Worm (Caenorhabditis elegans) whole organism, young adult: ENCODE measurements around the gene lys-6.

Experiments used
- B0336.3 ChIP-seq: fragments of 200-800 bp; sonication (Bioruptor generic); IDR thresholded peaks from 2 replicates; pipeline ENCODE4 v1.3.6; 2022; ENCODE audit warnings: missing genetic modification characterization, missing compliant biosample characterization
- D2030.7 ChIP-seq: fragments of 200-800 bp; sonication (Bioruptor generic); IDR thresholded peaks from 2 replicates; pipeline ENCODE4 v1.3.6; 2022; ENCODE audit warnings: missing genetic modification reagents, missing genetic modification characterization, missing compliant biosample characterization
- F22D6.2 ChIP-seq: sonication (generic microtip); optimal IDR thresholded peaks from 2 replicates; lab custom pipeline; 2016; ENCODE audit warnings: mild to moderate bottlenecking, missing genetic modification characterization, missing compliant biosample characterization
- F33H1.4 ChIP-seq: fragments of 200-800 bp; sonication (Bioruptor generic); IDR thresholded peaks from 2 replicates; pipeline ENCODE4 v1.3.6; 2022; ENCODE audit warnings: missing genetic modification reagents, missing genetic modification characterization, missing compliant biosample characterization
- F39B2.1 ChIP-seq: fragments of 200-800 bp; sonication (Bioruptor generic); IDR thresholded peaks from 2 replicates; pipeline ENCODE4 v1.3.6; 2022; ENCODE audit warnings: missing genetic modification reagents, missing genetic modification characterization, missing compliant biosample characterization
- F52B5.7 ChIP-seq: sonication (generic microtip); optimal IDR thresholded peaks from 2 replicates; lab custom pipeline; 2016; ENCODE audit warnings: mild to moderate bottlenecking, missing genetic modification characterization, missing compliant biosample characterization
- F55B11.4 ChIP-seq: sonication (generic microtip); optimal IDR thresholded peaks from 2 replicates; lab custom pipeline; 2016; ENCODE audit warnings: missing compliant biosample characterization, missing genetic modification characterization, borderline replicate concordance; ENCODE audit not compliant: insufficient read depth
- F57A8.1 ChIP-seq: fragments of 200-800 bp; sonication (Bioruptor generic); optimal IDR thresholded peaks from 2 replicates; lab custom pipeline; 2018; ENCODE audit warnings: mild to moderate bottlenecking, missing genetic modification characterization, moderate library complexity, missing compliant biosample characterization
- F57C9.4 ChIP-seq: sonication (generic microtip); optimal IDR thresholded peaks from 2 replicates; lab custom pipeline; 2017; ENCODE audit warnings: mild to moderate bottlenecking, missing genetic modification characterization, missing compliant biosample characterization
- K11D2.4 ChIP-seq: fragments of 200-800 bp; sonication (Bioruptor generic); IDR thresholded peaks from 2 replicates; pipeline ENCODE4 v1.3.6; 2022; ENCODE audit warnings: missing genetic modification reagents, missing genetic modification characterization, missing compliant biosample characterization
- T26A5.8 ChIP-seq: sonication (generic microtip); optimal IDR thresholded peaks from 2 replicates; lab custom pipeline; 2016; ENCODE audit warnings: missing genetic modification characterization, missing compliant biosample characterization
- Y53F4B.3 ChIP-seq: fragments of 200-800 bp; sonication (Bioruptor generic); IDR thresholded peaks from 2 replicates; pipeline ENCODE4 v1.3.6; 2022; ENCODE audit warnings: missing genetic modification reagents, missing genetic modification characterization, missing compliant biosample characterization
- Y56A3A.18 ChIP-seq: fragments of 200-800 bp; sonication (Bioruptor generic); IDR thresholded peaks from 2 replicates; pipeline ENCODE4 v1.3.6; 2022; ENCODE audit warnings: missing genetic modification reagents, missing genetic modification characterization, missing compliant biosample characterization
- Y79H2A.3 ChIP-seq: fragments of 200-800 bp; sonication (Bioruptor generic); conservative IDR thresholded peaks from 2 replicates; pipeline ENCODE4 v1.3.6; 2022; ENCODE audit warnings: missing genetic modification reagents, missing genetic modification characterization, missing compliant biosample characterization
- ZK185.1 ChIP-seq: sonication (generic microtip); optimal IDR thresholded peaks from 2 replicates; lab custom pipeline; 2016; ENCODE audit warnings: mild to moderate bottlenecking, missing genetic modification characterization, missing compliant biosample characterization; ENCODE audit not compliant: poor library complexity, severe bottlenecking
- ama-1 ChIP-seq, 3 experiments: fragments of 150-350 bp in 1 of 3; sonication (generic microtip) in 2 of 3; optimal IDR thresholded peaks; 2 replicates each; lab custom pipeline; 2014 to 2018; ENCODE audit warnings: missing biosample characterization in 2 of 3, missing genetic modification characterization in 2 of 3, missing genetic modification reagents in 2 of 3
- atf-7 ChIP-seq: sonication (generic microtip); optimal IDR thresholded peaks from 2 replicates; lab custom pipeline; 2017; ENCODE audit warnings: mild to moderate bottlenecking, missing genetic modification characterization, missing compliant biosample characterization
- attf-3 ChIP-seq: fragments of 200-800 bp; sonication (Bioruptor generic); conservative IDR thresholded peaks from 2 replicates; pipeline ENCODE4 v1.3.6; 2022; ENCODE audit warnings: missing genetic modification reagents, missing genetic modification characterization, missing compliant biosample characterization
- attf-6 ChIP-seq: fragments of 200-800 bp; sonication (Bioruptor generic); IDR thresholded peaks from 2 replicates; pipeline ENCODE4 v1.3.6; 2022; ENCODE audit warnings: missing genetic modification reagents, missing genetic modification characterization, missing compliant biosample characterization
- cebp-1 ChIP-seq, 2 experiments: fragments of 200-800 bp in 1 of 2; sonication (Bioruptor generic) in 1 of 2; sonication (generic microtip) in 1 of 2; IDR thresholded peaks in 1 of 2; optimal IDR thresholded peaks in 1 of 2; 2 replicates each; pipeline versions ENCODE4 v1.3.6 to Lab custom; 2017 to 2022; ENCODE audit warnings: missing compliant biosample characterization in 2 of 2, missing genetic modification characterization in 2 of 2, mild to moderate bottlenecking in 1 of 2, missing genetic modification reagents in 1 of 2, moderate library complexity in 1 of 2
- ceh-100 ChIP-seq: fragments of 200-800 bp; sonication (Bioruptor generic); IDR thresholded peaks from 2 replicates; pipeline ENCODE4 v1.3.6; 2022; ENCODE audit warnings: missing genetic modification reagents, missing genetic modification characterization, missing compliant biosample characterization
- ceh-40 ChIP-seq: fragments of 200-800 bp; sonication (Bioruptor generic); IDR thresholded peaks from 2 replicates; pipeline ENCODE4 v1.3.6; 2022; ENCODE audit warnings: missing genetic modification characterization, missing compliant biosample characterization
- die-1 ChIP-seq: sonication (generic microtip); optimal IDR thresholded peaks from 2 replicates; lab custom pipeline; 2016; ENCODE audit warnings: missing genotype, mild to moderate bottlenecking, missing genetic modification characterization, missing compliant biosample characterization
- egrh-3 ChIP-seq: fragments of 200-800 bp; sonication (Bioruptor generic); IDR thresholded peaks from 2 replicates; pipeline ENCODE4 v1.3.6; 2022; ENCODE audit warnings: missing genetic modification reagents, missing genetic modification characterization, missing compliant biosample characterization
- gei-17 ChIP-seq: fragments of 200-800 bp; sonication (Bioruptor generic); optimal IDR thresholded peaks from 2 replicates; lab custom pipeline; 2018; ENCODE audit warnings: mild to moderate bottlenecking, missing genetic modification characterization, missing compliant biosample characterization
- hlh-26 ChIP-seq: fragments of 200-800 bp; sonication (Bioruptor generic); conservative IDR thresholded peaks from 2 replicates; pipeline ENCODE4 v1.3.6; 2022; ENCODE audit warnings: missing genetic modification reagents, missing genetic modification characterization, missing compliant biosample characterization
- hmg-1.2 ChIP-seq: fragments of 200-800 bp; sonication (Bioruptor generic); IDR thresholded peaks from 2 replicates; pipeline ENCODE4 v1.3.6; 2022; ENCODE audit warnings: missing genetic modification reagents, missing genetic modification characterization, missing compliant biosample characterization
- hrde-1 ChIP-seq: sonication (generic microtip); optimal IDR thresholded peaks from 2 replicates; lab custom pipeline; 2016; ENCODE audit warnings: missing genetic modification characterization, mild to moderate bottlenecking, missing compliant biosample characterization, moderate library complexity, missing genotype, missing genetic modification reagents, borderline replicate concordance
- hsf-1 ChIP-seq: fragments of 200-800 bp; sonication (Bioruptor generic); IDR thresholded peaks from 2 replicates; pipeline ENCODE4 v1.3.6; 2022; ENCODE audit warnings: missing genetic modification reagents, missing genetic modification characterization, missing compliant biosample characterization
- lin-26 ChIP-seq: fragments of 200-800 bp; sonication (Bioruptor generic); IDR thresholded peaks from 2 replicates; pipeline ENCODE4 v1.3.6; 2022; ENCODE audit warnings: missing genetic modification reagents, missing genetic modification characterization, missing compliant biosample characterization
- lin-40 ChIP-seq: sonication (generic microtip); optimal IDR thresholded peaks from 2 replicates; lab custom pipeline; 2016; ENCODE audit warnings: missing genetic modification characterization, mild to moderate bottlenecking, missing compliant biosample characterization, missing genotype, missing genetic modification reagents
- lin-54 ChIP-seq: fragments of 200-800 bp; sonication (Bioruptor generic); optimal IDR thresholded peaks from 2 replicates; lab custom pipeline; 2018; ENCODE audit warnings: mild to moderate bottlenecking, missing genetic modification characterization, missing compliant biosample characterization
- madf-8 ChIP-seq: fragments of 200-800 bp; sonication (Bioruptor generic); conservative IDR thresholded peaks from 2 replicates; pipeline ENCODE4 v1.3.6; 2022; ENCODE audit warnings: missing genetic modification reagents, missing genetic modification characterization, missing compliant biosample characterization
- mel-28 ChIP-seq: sonication (generic microtip); optimal IDR thresholded peaks from 2 replicates; lab custom pipeline; 2016; ENCODE audit warnings: borderline replicate concordance, mild to moderate bottlenecking, missing genetic modification characterization, missing compliant biosample characterization
- nhr-27 ChIP-seq: fragments of 200-800 bp; sonication (Bioruptor generic); optimal IDR thresholded peaks from 2 replicates; lab custom pipeline; 2018; ENCODE audit warnings: mild to moderate bottlenecking, missing genetic modification characterization, moderate library complexity, missing compliant biosample characterization
- rcor-1 ChIP-seq: fragments of 200-800 bp; sonication (Bioruptor generic); IDR thresholded peaks from 2 replicates; pipeline ENCODE4 v1.3.6; 2022; ENCODE audit warnings: missing genetic modification reagents, missing genetic modification characterization, missing compliant biosample characterization
- repo-1 ChIP-seq: sonication (generic microtip); optimal IDR thresholded peaks from 2 replicates; lab custom pipeline; 2017; ENCODE audit warnings: mild to moderate bottlenecking, missing genetic modification characterization, missing compliant biosample characterization
- rpc-1 ChIP-seq, 2 experiments: fragments of 150-350 bp in 1 of 2; sonication (generic microtip) in 1 of 2; optimal IDR thresholded peaks; 2 replicates each; lab custom pipeline; 2014 to 2018; ENCODE audit warnings: missing biosample characterization in 1 of 2, missing genetic modification characterization in 1 of 2, missing genetic modification reagents in 1 of 2, missing genotype in 1 of 2
- sea-2 ChIP-seq: fragments of 200-800 bp; sonication (Bioruptor generic); IDR thresholded peaks from 2 replicates; pipeline ENCODE4 v1.3.6; 2022; ENCODE audit warnings: missing genetic modification characterization, missing compliant biosample characterization
- tbx-9 ChIP-seq: sonication (generic microtip); optimal IDR thresholded peaks from 2 replicates; lab custom pipeline; 2016; ENCODE audit warnings: borderline replicate concordance, missing genetic modification characterization, inconsistent platforms, missing compliant biosample characterization
- tlf-1 ChIP-seq: fragments of 200-800 bp; sonication (Bioruptor generic); optimal IDR thresholded peaks from 2 replicates; lab custom pipeline; 2018; ENCODE audit warnings: mild to moderate bottlenecking, missing genetic modification characterization, missing compliant biosample characterization
- unc-130 ChIP-seq: sonication (generic microtip); optimal IDR thresholded peaks from 2 replicates; lab custom pipeline; 2016; ENCODE audit warnings: missing genetic modification reagents, missing genetic modification characterization, missing compliant biosample characterization
- unc-62 ChIP-seq: fragments of 150-350 bp; optimal IDR thresholded peaks from 2 replicates; lab custom pipeline; 2014; ENCODE audit warnings: missing biosample characterization, missing genetic modification reagents, missing genetic modification characterization
- xnd-1 ChIP-seq: sonication (generic microtip); optimal IDR thresholded peaks from 2 replicates; lab custom pipeline; 2016; ENCODE audit warnings: missing genotype, missing genetic modification reagents, missing genetic modification characterization, missing compliant biosample characterization
- ztf-18 ChIP-seq: sonication (generic microtip); optimal IDR thresholded peaks from 2 replicates; lab custom pipeline; 2016; ENCODE audit warnings: missing genotype, mild to moderate bottlenecking, missing genetic modification characterization, missing compliant biosample characterization
- ztf-22 ChIP-seq: fragments of 200-800 bp; sonication (Bioruptor generic); optimal IDR thresholded peaks from 2 replicates; lab custom pipeline; 2018; ENCODE audit warnings: mild to moderate bottlenecking, missing genetic modification characterization, moderate library complexity, missing compliant biosample characterization
- ztf-28 ChIP-seq: fragments of 200-800 bp; sonication (Bioruptor generic); IDR thresholded peaks from 2 replicates; pipeline ENCODE4 v1.3.6; 2022; ENCODE audit warnings: missing genetic modification reagents, missing genetic modification characterization, missing compliant biosample characterization
- ztf-6 ChIP-seq: fragments of 200-800 bp; sonication (Bioruptor generic); IDR thresholded peaks from 2 replicates; pipeline ENCODE4 v1.3.6; 2022; ENCODE audit warnings: missing genetic modification reagents, missing genetic modification characterization, missing compliant biosample characterization

lys-6 gene

ce11 chrIV:11583906-11584378 is 43.8 kb downstream of the lys-6 start, which contains the start of gene F12F6.1 (continued):
- TF ChIP-seq lin-54 (GFP tag; lab: Kevin White, UChicago) (no peak), xnd-1 (tag; lab: Kevin White, UChicago) (no peak), Y79H2A.3 (GFP tag; lab: Robert Waterston, UW) (no peak), attf-3 (GFP tag; lab: Robert Waterston, UW) (0 out of 2 replicates have a peak, but pooled peaks have one; percentile 37), ama-1 (optimal IDR thresholded peaks at IDR 0.05; lab: Kevin White, UChicago) (no peak), ama-1 (GFP tag; optimal IDR thresholded peaks at IDR 0.05; lab: Kevin White, UChicago) (no peak), mel-28 (tag; lab: Kevin White, UChicago) (no peak), hlh-26 (no peak), unc-62 (GFP tag; lab: Kevin White, UChicago) (no peak), ceh-100 (GFP tag; lab: Robert Waterston, UW) (no peak), madf-8 (GFP tag; lab: Robert Waterston, UW) (no peak), F33H1.4 (GFP tag; lab: Robert Waterston, UW) (no peak), B0336.3 (GFP tag; lab: Robert Waterston, UW) (no peak), egrh-3 (GFP tag; lab: Robert Waterston, UW) (peak; percentile 85), atf-7 (tag; lab: Kevin White, UChicago) (no peak), lin-40 (tag; lab: Kevin White, UChicago) (no peak), ZK185.1 (tag; lab: Kevin White, UChicago) (no peak), K11D2.4 (no peak), lin-26 (GFP tag; lab: Robert Waterston, UW) (no peak), Y56A3A.18 (GFP tag; lab: Robert Waterston, UW) (no peak), rcor-1 (GFP tag; lab: Robert Waterston, UW) (peak; percentile 70), hmg-1.2 (GFP tag; lab: Robert Waterston, UW) (no peak), attf-6 (GFP tag; lab: Robert Waterston, UW) (0 out of 2 replicates have a peak, but pooled peaks have one; percentile 23), unc-130 (no peak), F22D6.2 (tag; lab: Kevin White, UChicago) (no peak), F52B5.7 (tag; lab: Kevin White, UChicago) (peak; percentile 61), T26A5.8 (tag; lab: Kevin White, UChicago) (no peak), hsf-1 (GFP tag; lab: Robert Waterston, UW) (no peak), sea-2 (GFP tag; lab: Robert Waterston, UW) (0 out of 2 replicates have a peak, but pooled peaks have one; percentile 33), hrde-1 (no peak), tlf-1 (no peak), ztf-22 (GFP tag; lab: Kevin White, UChicago) (no peak), F57C9.4 (tag; lab: Kevin White, UChicago) (no peak), D2030.7 (GFP tag; lab: Robert Waterston, UW) (no peak), repo-1 (tag; lab: Kevin White, UChicago) (no peak), Y53F4B.3 (no peak), tbx-9 (tag; lab: Kevin White, UChicago) (no peak), ceh-40 (no peak), F39B2.1 (GFP tag; lab: Robert Waterston, UW) (no peak), gei-17 (GFP tag; lab: Kevin White, UChicago) (no peak), cebp-1 (GFP tag; IDR thresholded peaks at IDR 0.05; lab: Robert Waterston, UW) (no peak), cebp-1 (tag; optimal IDR thresholded peaks at IDR 0.05; lab: Kevin White, UChicago) (peak; percentile 5), die-1 (tag; lab: Kevin White, UChicago) (no peak), ztf-6 (GFP tag; lab: Robert Waterston, UW) (no peak), F57A8.1 (GFP tag; lab: Kevin White, UChicago) (no peak), F55B11.4 (tag; lab: Kevin White, UChicago) (no peak), ztf-28 (GFP tag; lab: Robert Waterston, UW) (no peak), nhr-27 (tag; lab: Kevin White, UChicago) (no peak), rpc-1 (optimal IDR thresholded peaks at IDR 0.05; lab: Kevin White, UChicago) (no peak), rpc-1 (tag; optimal IDR thresholded peaks at IDR 0.05; lab: Kevin White, UChicago) (no peak), ztf-18 (tag; lab: Kevin White, UChicago) (no peak)
